Worm (Caenorhabditis elegans) whole organism, young adult: ENCODE data around the gene clc-19.

ENCODE experiments used
- B0019.2 ChIP-seq: fragments of 200-800 bp; sonication (Bioruptor generic); conservative IDR thresholded peaks from 2 replicates; pipeline ENCODE4 v1.3.6; 2022; ENCODE audit warnings: missing genetic modification reagents, missing genetic modification characterization, missing compliant biosample characterization
- B0336.3 ChIP-seq: fragments of 200-800 bp; sonication (Bioruptor generic); IDR thresholded peaks from 2 replicates; pipeline ENCODE4 v1.3.6; 2022; ENCODE audit warnings: missing genetic modification characterization, missing compliant biosample characterization
- C06A6.2 ChIP-seq: fragments of 200-800 bp; sonication (Bioruptor generic); conservative IDR thresholded peaks from 2 replicates; pipeline ENCODE4 v1.3.6; 2022; ENCODE audit warnings: missing genetic modification characterization, missing compliant biosample characterization
- D2030.7 ChIP-seq: fragments of 200-800 bp; sonication (Bioruptor generic); IDR thresholded peaks from 2 replicates; pipeline ENCODE4 v1.3.6; 2022; ENCODE audit warnings: missing genetic modification reagents, missing genetic modification characterization, missing compliant biosample characterization
- F37B4.10 ChIP-seq: fragments of 200-800 bp; sonication (Bioruptor generic); IDR thresholded peaks from 2 replicates; pipeline ENCODE4 v1.3.6; 2022; ENCODE audit warnings: missing genetic modification characterization, missing compliant biosample characterization
- F52B5.7 ChIP-seq: sonication (generic microtip); optimal IDR thresholded peaks from 2 replicates; lab custom pipeline; 2016; ENCODE audit warnings: mild to moderate bottlenecking, missing genetic modification characterization, missing compliant biosample characterization
- F55B11.4 ChIP-seq: sonication (generic microtip); optimal IDR thresholded peaks from 2 replicates; lab custom pipeline; 2016; ENCODE audit warnings: missing compliant biosample characterization, missing genetic modification characterization, borderline replicate concordance; ENCODE audit not compliant: insufficient read depth
- Y56A3A.18 ChIP-seq: fragments of 200-800 bp; sonication (Bioruptor generic); IDR thresholded peaks from 2 replicates; pipeline ENCODE4 v1.3.6; 2022; ENCODE audit warnings: missing genetic modification reagents, missing genetic modification characterization, missing compliant biosample characterization
- Y79H2A.3 ChIP-seq: fragments of 200-800 bp; sonication (Bioruptor generic); conservative IDR thresholded peaks from 2 replicates; pipeline ENCODE4 v1.3.6; 2022; ENCODE audit warnings: missing genetic modification reagents, missing genetic modification characterization, missing compliant biosample characterization
- ZK185.1 ChIP-seq: sonication (generic microtip); optimal IDR thresholded peaks from 2 replicates; lab custom pipeline; 2016; ENCODE audit warnings: mild to moderate bottlenecking, missing genetic modification characterization, missing compliant biosample characterization; ENCODE audit not compliant: poor library complexity, severe bottlenecking
- aptf-2 ChIP-seq: fragments of 200-800 bp; sonication (Bioruptor generic); conservative IDR thresholded peaks from 2 replicates; pipeline ENCODE4 v1.3.6; 2022; ENCODE audit warnings: missing genetic modification reagents, missing genetic modification characterization, missing compliant biosample characterization
- atf-7 ChIP-seq: sonication (generic microtip); optimal IDR thresholded peaks from 2 replicates; lab custom pipeline; 2017; ENCODE audit warnings: mild to moderate bottlenecking, missing genetic modification characterization, missing compliant biosample characterization
- attf-5 ChIP-seq: fragments of 200-800 bp; sonication (Bioruptor generic); optimal IDR thresholded peaks from 2 replicates; lab custom pipeline; 2018; ENCODE audit warnings: mild to moderate bottlenecking, missing genetic modification characterization, missing compliant biosample characterization
- attf-6 ChIP-seq: fragments of 200-800 bp; sonication (Bioruptor generic); IDR thresholded peaks from 2 replicates; pipeline ENCODE4 v1.3.6; 2022; ENCODE audit warnings: missing genetic modification reagents, missing genetic modification characterization, missing compliant biosample characterization
- bed-2 ChIP-seq: fragments of 200-800 bp; sonication (Bioruptor generic); IDR thresholded peaks from 2 replicates; pipeline ENCODE4 v1.3.6; 2022; ENCODE audit warnings: missing genetic modification reagents, missing genetic modification characterization, missing compliant biosample characterization
- ccch-3 ChIP-seq: fragments of 200-800 bp; sonication (Bioruptor generic); optimal IDR thresholded peaks from 2 replicates; lab custom pipeline; 2018; ENCODE audit warnings: mild to moderate bottlenecking, missing genetic modification characterization, missing compliant biosample characterization
- cebp-1 ChIP-seq, 2 experiments: fragments of 200-800 bp in 1 of 2; sonication (Bioruptor generic) in 1 of 2; sonication (generic microtip) in 1 of 2; IDR thresholded peaks in 1 of 2; optimal IDR thresholded peaks in 1 of 2; 2 replicates each; pipeline versions ENCODE4 v1.3.6 to Lab custom; 2017 to 2022; ENCODE audit warnings: missing compliant biosample characterization in 2 of 2, missing genetic modification characterization in 2 of 2, mild to moderate bottlenecking in 1 of 2, missing genetic modification reagents in 1 of 2, moderate library complexity in 1 of 2
- ceh-27 ChIP-seq: fragments of 200-800 bp; sonication (Bioruptor generic); optimal IDR thresholded peaks from 2 replicates; lab custom pipeline; 2018; ENCODE audit warnings: mild to moderate bottlenecking, missing genetic modification characterization, moderate library complexity, missing compliant biosample characterization
- ceh-79 ChIP-seq: sonication (generic microtip); optimal IDR thresholded peaks from 2 replicates; lab custom pipeline; 2017; ENCODE audit warnings: mild to moderate bottlenecking, missing genetic modification characterization, missing compliant biosample characterization
- chd-7 ChIP-seq: sonication (generic microtip); optimal IDR thresholded peaks from 2 replicates; lab custom pipeline; 2016; ENCODE audit warnings: mild to moderate bottlenecking, missing genetic modification characterization, moderate library complexity, missing compliant biosample characterization
- die-1 ChIP-seq: sonication (generic microtip); optimal IDR thresholded peaks from 2 replicates; lab custom pipeline; 2016; ENCODE audit warnings: missing genotype, mild to moderate bottlenecking, missing genetic modification characterization, missing compliant biosample characterization
- efl-1 ChIP-seq: fragments of 150-350 bp; optimal IDR thresholded peaks from 2 replicates; lab custom pipeline; 2014; ENCODE audit warnings: missing biosample characterization, missing genetic modification reagents, missing genetic modification characterization
- ekl-4 ChIP-seq: fragments of 200-800 bp; sonication (Bioruptor generic); IDR thresholded peaks from 2 replicates; pipeline ENCODE4 v1.3.6; 2022; ENCODE audit warnings: missing genetic modification reagents, missing genetic modification characterization, missing compliant biosample characterization
- hlh-26 ChIP-seq: fragments of 200-800 bp; sonication (Bioruptor generic); conservative IDR thresholded peaks from 2 replicates; pipeline ENCODE4 v1.3.6; 2022; ENCODE audit warnings: missing genetic modification reagents, missing genetic modification characterization, missing compliant biosample characterization
- hmg-1.2 ChIP-seq: fragments of 200-800 bp; sonication (Bioruptor generic); IDR thresholded peaks from 2 replicates; pipeline ENCODE4 v1.3.6; 2022; ENCODE audit warnings: missing genetic modification reagents, missing genetic modification characterization, missing compliant biosample characterization
- let-526 ChIP-seq: fragments of 200-800 bp; sonication (Bioruptor generic); IDR thresholded peaks from 2 replicates; pipeline ENCODE4 v1.3.6; 2022; ENCODE audit warnings: missing genetic modification reagents, missing genetic modification characterization, missing compliant biosample characterization
- lin-40 ChIP-seq: sonication (generic microtip); optimal IDR thresholded peaks from 2 replicates; lab custom pipeline; 2016; ENCODE audit warnings: missing genetic modification characterization, mild to moderate bottlenecking, missing compliant biosample characterization, missing genotype, missing genetic modification reagents
- lir-1 ChIP-seq: fragments of 200-800 bp; sonication (Bioruptor generic); conservative IDR thresholded peaks from 2 replicates; pipeline ENCODE4 v1.3.6; 2022; ENCODE audit warnings: missing genetic modification reagents, missing genetic modification characterization, missing compliant biosample characterization
- madf-10 ChIP-seq: sonication (generic microtip); optimal IDR thresholded peaks from 2 replicates; lab custom pipeline; 2016; ENCODE audit warnings: mild to moderate bottlenecking, missing genetic modification characterization, missing compliant biosample characterization
- mel-28 ChIP-seq: sonication (generic microtip); optimal IDR thresholded peaks from 2 replicates; lab custom pipeline; 2016; ENCODE audit warnings: borderline replicate concordance, mild to moderate bottlenecking, missing genetic modification characterization, missing compliant biosample characterization
- nhr-120 ChIP-seq: fragments of 200-800 bp; sonication (Bioruptor generic); IDR thresholded peaks from 2 replicates; pipeline ENCODE4 v1.3.6; 2022; ENCODE audit warnings: missing genetic modification characterization, missing compliant biosample characterization
- nhr-27 ChIP-seq: fragments of 200-800 bp; sonication (Bioruptor generic); optimal IDR thresholded peaks from 2 replicates; lab custom pipeline; 2018; ENCODE audit warnings: mild to moderate bottlenecking, missing genetic modification characterization, moderate library complexity, missing compliant biosample characterization
- nhr-80 ChIP-seq: sonication (generic microtip); optimal IDR thresholded peaks from 2 replicates; lab custom pipeline; 2016; ENCODE audit warnings: missing genetic modification characterization, missing compliant biosample characterization
- pbrm-1 ChIP-seq: fragments of 200-800 bp; sonication (Bioruptor generic); IDR thresholded peaks from 2 replicates; pipeline ENCODE4 v1.3.6; 2022; ENCODE audit warnings: missing genetic modification reagents, missing genetic modification characterization, missing compliant biosample characterization
- snpc-1.3 ChIP-seq: sonication (generic microtip); optimal IDR thresholded peaks from 2 replicates; lab custom pipeline; 2017; ENCODE audit warnings: missing genetic modification characterization, mild to moderate bottlenecking, missing compliant biosample characterization, antibody characterized with exemption, moderate library complexity, missing genotype, missing genetic modification reagents; ENCODE audit not compliant: insufficient read depth
- snpc-3.4 ChIP-seq: sonication (generic microtip); optimal IDR thresholded peaks from 2 replicates; lab custom pipeline; 2017; ENCODE audit warnings: missing genetic modification characterization, mild to moderate bottlenecking, missing compliant biosample characterization, antibody characterized with exemption, moderate library complexity, missing genotype, missing genetic modification reagents
- snpc-4 ChIP-seq, 5 experiments: fragments of 150-350 bp in 1 of 5; sonication (generic microtip) in 4 of 5; optimal IDR thresholded peaks; 2 replicates each; lab custom pipeline; 2014 to 2018; ENCODE audit warnings: missing genetic modification characterization in 5 of 5, missing biosample characterization in 3 of 5, antibody characterized with exemption in 2 of 5, mild to moderate bottlenecking in 2 of 5, missing compliant biosample characterization in 2 of 5, missing genotype in 2 of 5, moderate library complexity in 2 of 5, missing genetic modification reagents in 1 of 5
- tbp1 ChIP-seq: fragments of 200-800 bp; sonication (Bioruptor generic); optimal IDR thresholded peaks from 2 replicates; lab custom pipeline; 2018; ENCODE audit warnings: mild to moderate bottlenecking, missing genetic modification characterization, missing compliant biosample characterization
- tbx-9 ChIP-seq: sonication (generic microtip); optimal IDR thresholded peaks from 2 replicates; lab custom pipeline; 2016; ENCODE audit warnings: borderline replicate concordance, missing genetic modification characterization, inconsistent platforms, missing compliant biosample characterization
- tlf-1 ChIP-seq: fragments of 200-800 bp; sonication (Bioruptor generic); optimal IDR thresholded peaks from 2 replicates; lab custom pipeline; 2018; ENCODE audit warnings: mild to moderate bottlenecking, missing genetic modification characterization, missing compliant biosample characterization
- unc-62 ChIP-seq: fragments of 150-350 bp; optimal IDR thresholded peaks from 2 replicates; lab custom pipeline; 2014; ENCODE audit warnings: missing biosample characterization, missing genetic modification reagents, missing genetic modification characterization
- zfh-2 ChIP-seq: fragments of 200-800 bp; sonication (Bioruptor generic); conservative IDR thresholded peaks from 2 replicates; pipeline ENCODE4 v1.3.6; 2022; ENCODE audit warnings: missing genetic modification reagents, missing genetic modification characterization, missing compliant biosample characterization
- zim-3 ChIP-seq: sonication (generic microtip); optimal IDR thresholded peaks from 2 replicates; lab custom pipeline; 2017; ENCODE audit warnings: mild to moderate bottlenecking, missing genetic modification characterization, moderate library complexity, missing compliant biosample characterization
- ztf-6 ChIP-seq: fragments of 200-800 bp; sonication (Bioruptor generic); IDR thresholded peaks from 2 replicates; pipeline ENCODE4 v1.3.6; 2022; ENCODE audit warnings: missing genetic modification reagents, missing genetic modification characterization, missing compliant biosample characterization

clc-19 gene

ce11 chrIII:832855-833504 is 40.4 kb downstream of the clc-19 start, which contains the start of gene zip-2:
zip-2 (plus strand) TSS chrIII:832982.
- TF ChIP-seq attf-6 (GFP tag; lab: Robert Waterston, UW): no peak
- TF ChIP-seq mel-28 (tag; lab: Kevin White, UChicago): no peak
- TF ChIP-seq ccch-3 (GFP tag; lab: Kevin White, UChicago): no peak
- peak; percentile 8 for TF ChIP-seq unc-62 (GFP tag; lab: Kevin White, UChicago)
- TF ChIP-seq nhr-80 (tag; lab: Kevin White, UChicago): peak; percentile 91
- TF ChIP-seq nhr-120 (GFP tag; lab: Robert Waterston, UW): no peak
- peak; percentile 27 for TF ChIP-seq madf-10
- TF ChIP-seq F37B4.10 (GFP tag; lab: Robert Waterston, UW): no peak
- no peak for TF ChIP-seq zim-3 (tag; lab: Kevin White, UChicago)
- no peak for TF ChIP-seq Y56A3A.18 (GFP tag; lab: Robert Waterston, UW)
- no peak for TF ChIP-seq pbrm-1 (GFP tag; lab: Robert Waterston, UW)
- TF ChIP-seq ceh-27 (GFP tag; lab: Kevin White, UChicago): no peak
- peak; percentile 13 for TF ChIP-seq tbp1
- TF ChIP-seq tlf-1: peak; percentile 14
- no peak for TF ChIP-seq B0019.2 (GFP tag; lab: Robert Waterston, UW)
- no peak for TF ChIP-seq aptf-2 (GFP tag; lab: Robert Waterston, UW)
- TF ChIP-seq zfh-2 (GFP tag; lab: Robert Waterston, UW): no peak
- TF ChIP-seq atf-7 (tag; lab: Kevin White, UChicago): peak; percentile 70
- peak; percentile 29; the same call in 1 of the 2 replicates for TF ChIP-seq cebp-1 (GFP tag; IDR thresholded peaks at IDR 0.05; lab: Robert Waterston, UW)
- peak; percentile 71 for TF ChIP-seq cebp-1 (tag; optimal IDR thresholded peaks at IDR 0.05; lab: Kevin White, UChicago)
- TF ChIP-seq attf-5: peak; percentile 34
- no peak for TF ChIP-seq chd-7 (tag; lab: Kevin White, UChicago)
- TF ChIP-seq, all 124 proteins: peak for 8

ce11 chrIII:831961-832360 is 41.4 kb downstream of the clc-19 start, which contains the start of gene ceeh-1:
ceeh-1 (minus strand) TSS chrIII:832277.
- TF ChIP-seq tbx-9 (tag; lab: Kevin White, UChicago): no peak
- TF ChIP-seq snpc-4 (GFP tag; optimal IDR thresholded peaks at IDR 0.05; lab: Kevin White, UChicago): no peak
- TF ChIP-seq snpc-4 (tag; optimal IDR thresholded peaks at IDR 0.05; lab: Kevin White, UChicago): no peak
- TF ChIP-seq nhr-80 (tag; lab: Kevin White, UChicago): peak; percentile 20
- no peak for TF ChIP-seq ceh-79
- TF ChIP-seq Y79H2A.3: no peak
- TF ChIP-seq B0336.3: 0 out of 2 replicates have a peak, but pooled peaks have one; percentile 13
- no peak for TF ChIP-seq die-1 (tag; lab: Kevin White, UChicago)
- no peak for TF ChIP-seq cebp-1 (GFP tag; IDR thresholded peaks at IDR 0.05; lab: Robert Waterston, UW)
- TF ChIP-seq cebp-1 (tag; optimal IDR thresholded peaks at IDR 0.05; lab: Kevin White, UChicago): peak; percentile 7
- TF ChIP-seq C06A6.2: no peak
- TF ChIP-seq madf-10: no peak
- TF ChIP-seq snpc-3.4 (tag; lab: Kevin White, UChicago): no peak
- no peak for TF ChIP-seq ztf-6 (GFP tag; lab: Robert Waterston, UW)
- no peak for TF ChIP-seq snpc-1.3 (tag; lab: Kevin White, UChicago)

- TF ChIP-seq hmg-1.2 (no peak), hlh-26 (GFP tag; lab: Robert Waterston, UW) (no peak), unc-62 (GFP tag; lab: Kevin White, UChicago) (no peak), nhr-27 (no peak), lir-1 (no peak), bed-2 (GFP tag; lab: Robert Waterston, UW) (no peak), zim-3 (tag; lab: Kevin White, UChicago) (no peak), D2030.7 (no peak), ekl-4 (GFP tag; lab: Robert Waterston, UW) (no peak), F55B11.4 (tag; lab: Kevin White, UChicago) (no peak), let-526 (GFP tag; lab: Robert Waterston, UW) (no peak), efl-1 (GFP tag; lab: Kevin White, UChicago) (no peak), ZK185.1 (tag; lab: Kevin White, UChicago) (no peak), lin-40 (no peak), F52B5.7 (no peak)
Measured at ce11 chrIII:825256-825655, 48.1 kb downstream of the clc-19 start.
